Worm (Caenorhabditis elegans) whole organism, L4 larva: ENCODE data around the gene sipa-1.
A peak's percentile ranks its signal among the peaks of the same experiment; 100 is the strongest.

ENCODE experiments used
- D1046.2 ChIP-seq: fragments of 200-800 bp; sonication (Bioruptor generic); IDR thresholded peaks from 2 replicates; pipeline ENCODE4 v1.3.6; 2022; ENCODE audit warnings: missing genetic modification characterization, missing compliant biosample characterization
- F10B5.3 ChIP-seq: sonication (generic microtip); optimal IDR thresholded peaks from 2 replicates; lab custom pipeline; 2016; ENCODE audit warnings: mild to moderate bottlenecking, missing genetic modification characterization, missing compliant biosample characterization
- F26F4.8 ChIP-seq: fragments of 200-800 bp; sonication (Bioruptor generic); conservative IDR thresholded peaks from 2 replicates; pipeline ENCODE4 v1.3.6; 2022; ENCODE audit warnings: missing genetic modification characterization, missing compliant biosample characterization
- F44E2.7 ChIP-seq: fragments of 200-800 bp; sonication (Bioruptor generic); IDR thresholded peaks from 2 replicates; pipeline ENCODE4 v2.1.2; 2022; ENCODE audit warnings: missing genetic modification characterization, missing compliant biosample characterization
- F49E8.2 ChIP-seq: sonication (generic microtip); optimal IDR thresholded peaks from 2 replicates; lab custom pipeline; 2016; ENCODE audit warnings: missing compliant biosample characterization, mild to moderate bottlenecking, missing genetic modification characterization, borderline replicate concordance
- aha-1 ChIP-seq: fragments of 150-350 bp; peaks from one replicate; lab custom pipeline; 2014; ENCODE audit warnings: missing biosample characterization, missing genetic modification characterization
- ceh-28 ChIP-seq: fragments of 150-350 bp; optimal IDR thresholded peaks from 2 replicates; lab custom pipeline; 2014; ENCODE audit warnings: missing biosample characterization, missing genetic modification reagents, missing genetic modification characterization
- ceh-62 ChIP-seq: sonication (generic microtip); optimal IDR thresholded peaks from 2 replicates; lab custom pipeline; 2017; ENCODE audit warnings: missing biosample characterization, missing genetic modification characterization
- ceh-82 ChIP-seq: sonication (generic microtip); optimal IDR thresholded peaks from 2 replicates; lab custom pipeline; 2017; ENCODE audit warnings: missing biosample characterization, missing genetic modification characterization
- cey-2 ChIP-seq: sonication (generic microtip); optimal IDR thresholded peaks from 3 replicates; lab custom pipeline; 2017; ENCODE audit warnings: missing genetic modification characterization, mild to moderate bottlenecking, missing compliant biosample characterization, antibody characterized with exemption, borderline replicate concordance; ENCODE audit not compliant: insufficient read depth
- daf-12 ChIP-seq: fragments of 150-350 bp; optimal IDR thresholded peaks from 2 replicates; lab custom pipeline; 2014; ENCODE audit warnings: missing biosample characterization, missing genetic modification reagents, missing genetic modification characterization
- daf-19 ChIP-seq: fragments of 200-800 bp; sonication (Bioruptor generic); conservative IDR thresholded peaks from 2 replicates; pipeline ENCODE4 v1.3.6; 2022; ENCODE audit warnings: missing genetic modification characterization, missing compliant biosample characterization
- dpl-1 ChIP-seq: fragments of 150-350 bp; optimal IDR thresholded peaks from 2 replicates; lab custom pipeline; 2014; ENCODE audit warnings: missing biosample characterization, missing genetic modification reagents, missing genetic modification characterization
- fos-1 ChIP-seq: fragments of 150-350 bp; optimal IDR thresholded peaks from 2 replicates; lab custom pipeline; 2014; ENCODE audit warnings: missing biosample characterization, missing genetic modification characterization
- hlh-11 ChIP-seq: fragments of 200-800 bp; sonication (Bioruptor generic); optimal IDR thresholded peaks from 2 replicates; lab custom pipeline; 2018; ENCODE audit warnings: mild to moderate bottlenecking, missing genetic modification characterization, missing compliant biosample characterization
- hlh-30 ChIP-seq: sonication (generic microtip); optimal IDR thresholded peaks from 2 replicates; lab custom pipeline; 2017; ENCODE audit warnings: antibody characterized with exemption, mild to moderate bottlenecking, missing genetic modification characterization, missing compliant biosample characterization; ENCODE audit not compliant: insufficient read depth
- hmg-1.1 ChIP-seq: fragments of 200-800 bp; sonication (Bioruptor generic); IDR thresholded peaks from 2 replicates; pipeline ENCODE4 v1.3.6; 2022; ENCODE audit warnings: missing genetic modification reagents, missing genetic modification characterization, missing compliant biosample characterization
- lin-38 ChIP-seq: fragments of 200-800 bp; sonication (Bioruptor generic); IDR thresholded peaks from 2 replicates; pipeline ENCODE4 v1.3.6; 2022; ENCODE audit warnings: missing genetic modification reagents, missing genetic modification characterization, missing compliant biosample characterization
- mdl-1 ChIP-seq, 2 experiments: fragments of 150-350 bp in 1 of 2; sonication (generic microtip) in 1 of 2; optimal IDR thresholded peaks; 2 replicates each; lab custom pipeline; 2014 to 2017; ENCODE audit warnings: missing biosample characterization in 2 of 2, missing genetic modification characterization in 2 of 2
- mxl-3 ChIP-seq: fragments of 200-800 bp; sonication (Bioruptor generic); optimal IDR thresholded peaks from 2 replicates; lab custom pipeline; 2018; ENCODE audit warnings: mild to moderate bottlenecking, missing genetic modification characterization, missing compliant biosample characterization
- nhr-102 ChIP-seq: sonication (generic microtip); optimal IDR thresholded peaks from 2 replicates; lab custom pipeline; 2016; ENCODE audit warnings: mild to moderate bottlenecking, missing genetic modification characterization, moderate library complexity, missing compliant biosample characterization
- nhr-28 ChIP-seq: fragments of 150-350 bp; optimal IDR thresholded peaks from 2 replicates; lab custom pipeline; 2014; ENCODE audit warnings: missing biosample characterization, missing genetic modification characterization
- nhr-48 ChIP-seq: sonication (generic microtip); optimal IDR thresholded peaks from 2 replicates; lab custom pipeline; 2016; ENCODE audit warnings: mild to moderate bottlenecking, missing genetic modification characterization, missing compliant biosample characterization
- nhr-76 ChIP-seq: fragments of 150-350 bp; optimal IDR thresholded peaks from 2 replicates; lab custom pipeline; 2014; ENCODE audit warnings: missing biosample characterization, missing genetic modification characterization
- snpc-1.2 ChIP-seq: fragments of 200-800 bp; sonication (Bioruptor generic); IDR thresholded peaks from 2 replicates; pipeline ENCODE4 v1.3.6; 2022; ENCODE audit warnings: missing genetic modification reagents, missing genetic modification characterization, missing compliant biosample characterization
- spr-3 ChIP-seq: fragments of 200-800 bp; sonication (Bioruptor generic); optimal IDR thresholded peaks from 2 replicates; lab custom pipeline; 2018; ENCODE audit warnings: mild to moderate bottlenecking, missing genetic modification characterization, missing compliant biosample characterization
- tra-1 ChIP-seq: fragments of 200-800 bp; sonication (Bioruptor generic); IDR thresholded peaks from 2 replicates; pipeline ENCODE4 v1.3.6; 2022; ENCODE audit warnings: missing genetic modification reagents, missing genetic modification characterization, missing compliant biosample characterization
- unc-130 ChIP-seq: sonication (generic microtip); optimal IDR thresholded peaks from 2 replicates; lab custom pipeline; 2016; ENCODE audit warnings: missing genetic modification reagents, missing genetic modification characterization, missing compliant biosample characterization
- unc-39 ChIP-seq: sonication (generic microtip); optimal IDR thresholded peaks from 2 replicates; lab custom pipeline; 2017; ENCODE audit warnings: missing biosample characterization, missing genetic modification characterization
- unc-62 ChIP-seq, 3 experiments: fragments of 150-350 bp in 1 of 3; sonication (generic microtip); optimal IDR thresholded peaks in 2 of 3; peaks in 1 of 3; 1 replicate in 1 of 3; 2 replicates in 2 of 3; lab custom pipeline; 2014 to 2017; ENCODE audit warnings: missing biosample characterization in 3 of 3, missing genetic modification characterization in 3 of 3, missing genetic modification reagents in 3 of 3, missing genotype in 1 of 3
- zag-1 ChIP-seq: fragments of 150-350 bp; optimal IDR thresholded peaks from 2 replicates; lab custom pipeline; 2014; ENCODE audit warnings: missing biosample characterization, missing genetic modification characterization
- zip-2 ChIP-seq: fragments of 150-350 bp; optimal IDR thresholded peaks from 2 replicates; lab custom pipeline; 2014; ENCODE audit warnings: missing biosample characterization, missing genetic modification characterization
- ztf-11 ChIP-seq: fragments of 150-350 bp; optimal IDR thresholded peaks from 2 replicates; lab custom pipeline; 2014; ENCODE audit warnings: missing biosample characterization, missing genetic modification characterization

sipa-1 gene

DNA sequence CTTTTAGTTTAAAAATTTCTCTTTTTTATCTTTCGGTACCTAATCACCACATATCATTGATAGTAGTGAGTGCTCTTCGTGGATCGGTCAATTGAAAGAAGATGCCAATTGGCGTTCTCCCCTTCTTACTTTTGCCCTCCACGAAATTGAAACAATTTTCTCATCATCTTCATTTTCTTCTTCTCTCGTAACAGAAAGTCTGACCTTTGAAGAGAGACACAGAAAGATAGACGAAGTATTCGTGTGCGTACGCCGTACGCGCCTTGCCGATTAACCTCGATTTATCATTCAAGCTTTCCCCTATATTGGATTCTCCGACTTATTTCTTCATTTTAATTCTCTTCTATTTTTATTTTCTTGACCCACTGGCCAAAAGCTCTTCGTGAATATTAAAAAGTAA is 40.4 kb upstream of the sipa-1 start:
- TF ChIP-seq fos-1 (no peak), F44E2.7 (GFP tag; lab: Robert Waterston, UW) (no peak), hmg-1.1 (GFP tag; lab: Robert Waterston, UW) (0 out of 2 replicates have a peak, but pooled peaks have one; percentile 10), unc-62 (GFP tag; optimal IDR thresholded peaks at IDR 0.05 in 1 of 2; lab: Kevin White, UChicago) (peak in 1 of 2 experiments; percentile 61), unc-62 (tag; optimal IDR thresholded peaks at IDR 0.05; lab: Kevin White, UChicago) (no peak), ceh-28 (no peak), F26F4.8 (GFP tag; lab: Robert Waterston, UW) (no peak), nhr-28 (peak; percentile 10), aha-1 (peak; percentile 91), lin-38 (GFP tag; lab: Robert Waterston, UW) (no peak)

DNA sequence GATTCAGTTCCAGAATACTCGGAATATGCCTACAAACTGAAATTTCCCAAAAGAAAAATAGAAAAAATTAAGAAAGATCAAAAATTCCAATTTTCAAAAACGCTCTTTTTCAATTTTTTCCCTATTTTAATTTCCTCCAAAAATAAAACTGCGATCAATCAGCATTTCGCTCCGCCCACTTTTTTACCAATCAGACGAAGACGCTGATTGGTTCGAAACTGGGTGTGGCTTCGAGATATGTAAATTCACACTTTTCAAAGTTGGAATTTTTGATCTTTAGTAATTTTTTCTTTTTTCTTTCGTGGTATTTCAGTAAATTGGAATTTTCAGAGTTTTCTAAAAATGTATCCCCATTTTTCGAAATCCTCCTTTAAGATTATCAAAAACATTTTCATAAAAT is 39.9 kb upstream of the sipa-1 start:
- TF ChIP-seq spr-3 (GFP tag; lab: Kevin White, UChicago) = no peak
- no peak for TF ChIP-seq mxl-3 (GFP tag; lab: Kevin White, UChicago)
- no peak for TF ChIP-seq daf-19 (GFP tag; lab: Robert Waterston, UW)
- no peak for TF ChIP-seq unc-39 (tag; lab: Kevin White, UChicago)
- no peak for TF ChIP-seq ztf-11 (tag; lab: Kevin White, UChicago)
- TF ChIP-seq hmg-1.1 (GFP tag; lab: Robert Waterston, UW) = no peak
- no peak for TF ChIP-seq ceh-62 (tag; lab: Kevin White, UChicago)
- no peak for TF ChIP-seq hlh-11 (tag; lab: Kevin White, UChicago)
- TF ChIP-seq hlh-30 (tag; lab: Kevin White, UChicago) = no peak
- TF ChIP-seq F10B5.3 = no peak
- no peak for TF ChIP-seq dpl-1

DNA sequence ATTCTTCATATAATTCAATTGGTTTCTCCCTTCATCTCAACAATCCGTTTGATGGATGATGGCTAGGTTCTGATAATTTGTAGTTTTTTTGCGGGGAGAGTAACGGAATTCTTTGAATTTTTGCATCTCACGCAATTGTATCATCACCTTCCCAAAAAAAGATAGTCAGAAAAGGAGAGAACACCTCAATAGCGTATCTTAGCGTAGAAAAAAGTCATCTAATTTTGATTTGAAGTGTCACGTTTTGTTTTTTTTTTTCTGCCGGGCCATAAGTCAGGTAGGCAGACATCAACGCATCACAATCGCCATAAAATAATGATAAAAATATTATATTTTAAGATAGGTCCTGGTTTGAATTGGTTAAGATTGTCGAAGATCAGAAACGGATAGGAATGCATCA is 39.4 kb upstream of the sipa-1 start:
- TF ChIP-seq zip-2 = no peak
- TF ChIP-seq dpl-1 = no peak
- peak; percentile 39 for TF ChIP-seq hlh-30 (tag; lab: Kevin White, UChicago)
- no peak for TF ChIP-seq F49E8.2 (tag; lab: Kevin White, UChicago)
- TF ChIP-seq D1046.2 (GFP tag; lab: Robert Waterston, UW) = no peak
- peak; percentile 49; the same call in 1 of the 2 replicates for TF ChIP-seq tra-1 (GFP tag; lab: Robert Waterston, UW)
- TF ChIP-seq hlh-11 (tag; lab: Kevin White, UChicago) = peak; percentile 5
- TF ChIP-seq mdl-1 (tag; optimal IDR thresholded peaks at IDR 0.05; lab: Kevin White, UChicago) = no peak
- TF ChIP-seq unc-130 (GFP tag; lab: Kevin White, UChicago) = no peak
- no peak for TF ChIP-seq zag-1 (tag; lab: Kevin White, UChicago)
- peak; percentile 38 for TF ChIP-seq cey-2 (tag; lab: Kevin White, UChicago)
- TF ChIP-seq daf-12 (tag; lab: Kevin White, UChicago) = no peak
- TF ChIP-seq ceh-82 (tag; lab: Kevin White, UChicago) = no peak
- peak; percentile 25 for TF ChIP-seq nhr-28
- TF ChIP-seq nhr-48 (tag; lab: Kevin White, UChicago) = no peak
- no peak for TF ChIP-seq nhr-102 (tag; lab: Kevin White, UChicago)
- TF ChIP-seq nhr-76 (tag; lab: Kevin White, UChicago) = no peak

DNA sequence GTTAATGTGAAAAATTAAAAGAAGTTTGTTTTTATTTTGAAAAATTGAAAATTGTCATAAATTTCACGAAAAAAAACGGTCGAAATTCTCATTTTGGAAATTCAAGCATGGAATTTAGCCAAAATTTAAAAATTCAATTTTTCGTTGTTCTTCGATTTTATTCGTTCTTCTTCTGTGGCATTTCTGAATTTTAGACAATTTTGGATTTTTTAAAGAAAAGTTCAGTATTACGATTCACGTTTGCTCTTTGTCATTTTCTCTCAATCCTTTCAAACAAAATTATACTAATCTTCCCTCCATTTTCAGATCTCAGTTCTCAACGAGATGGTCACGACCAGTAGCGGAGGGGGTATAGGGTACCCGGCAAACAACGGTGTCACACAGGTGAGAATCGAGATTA is 38.5 kb upstream of the sipa-1 start, which contains the start of gene ape-1:
Gene ape-1 (plus strand): TSS at position 301 of the 400 bp plus-strand sequence.
- no peak for TF ChIP-seq snpc-1.2 (GFP tag; lab: Robert Waterston, UW)
